Fruit fly (Drosophila melanogaster) whole organism, wandering third instar larva: Measurements from ENCODE around the gene MFS3.

Source experiments
- Abd-B ChIP-seq: fragments of >200 bp; optimal IDR thresholded peaks from 2 replicates; lab custom pipeline; 2017; ENCODE audit warnings: missing biosample characterization, missing genetic modification characterization
- CG9705 ChIP-seq: fragments of 200-800 bp; sonication (Bioruptor generic); optimal IDR thresholded peaks from 2 replicates; lab custom pipeline; 2018; ENCODE audit warnings: missing biosample characterization, mild to moderate bottlenecking, missing genetic modification characterization
- CrebA ChIP-seq: fragments of 200-800 bp; sonication (Bioruptor generic); optimal IDR thresholded peaks from 2 replicates; lab custom pipeline; 2016; ENCODE audit warnings: missing biosample characterization, mild to moderate bottlenecking, missing genetic modification characterization, borderline replicate concordance
- Dif ChIP-seq: fragments of 200-275, 200-300 bp; sonication (Bioruptor generic); optimal IDR thresholded peaks from 2 replicates; lab custom pipeline; 2018; ENCODE audit warnings: missing biosample characterization, missing genetic modification characterization; ENCODE audit not compliant: partially characterized antibody
- Jra ChIP-seq: sonication (Bioruptor generic); optimal IDR thresholded peaks from 2 replicates; lab custom pipeline; 2016; ENCODE audit warnings: missing biosample characterization, missing genetic modification characterization
- Myc ChIP-seq: fragments of >200 bp; optimal IDR thresholded peaks from 2 replicates; lab custom pipeline; 2017
- N ChIP-seq: fragments of >200 bp; optimal IDR thresholded peaks from 2 replicates; lab custom pipeline; 2018; ENCODE audit warnings: missing biosample characterization, missing external identifiers, missing genetic modification characterization
- Rel ChIP-seq, 2 experiments: fragments of 200-800 bp; sonication (Bioruptor generic) in 1 of 2; optimal IDR thresholded peaks; 2 replicates in 1 of 2; 3 replicates in 1 of 2; lab custom pipeline; 2016 to 2019; ENCODE audit warnings: mild to moderate bottlenecking in 2 of 2, missing biosample characterization in 2 of 2, missing genetic modification characterization in 2 of 2, moderate library complexity in 1 of 2
- h ChIP-seq: fragments of 200-800 bp; sonication (Bioruptor generic); optimal IDR thresholded peaks from 3 replicates; lab custom pipeline; 2016; ENCODE audit warnings: missing biosample characterization, mild to moderate bottlenecking, missing genetic modification characterization
- lola ChIP-seq: fragments of >200 bp; optimal IDR thresholded peaks from 2 replicates; lab custom pipeline; 2017; ENCODE audit warnings: missing biosample characterization, missing genetic modification characterization
- psq ChIP-seq: fragments of 200-800 bp; sonication (Bioruptor generic); optimal IDR thresholded peaks from 3 replicates; lab custom pipeline; 2017; ENCODE audit warnings: missing biosample characterization, mild to moderate bottlenecking, missing genetic modification characterization, moderate library complexity
- usp ChIP-seq: fragments of >200 bp; optimal IDR thresholded peaks from 2 replicates; lab custom pipeline; 2017; ENCODE audit warnings: missing biosample characterization, missing genetic modification characterization

DNA sequence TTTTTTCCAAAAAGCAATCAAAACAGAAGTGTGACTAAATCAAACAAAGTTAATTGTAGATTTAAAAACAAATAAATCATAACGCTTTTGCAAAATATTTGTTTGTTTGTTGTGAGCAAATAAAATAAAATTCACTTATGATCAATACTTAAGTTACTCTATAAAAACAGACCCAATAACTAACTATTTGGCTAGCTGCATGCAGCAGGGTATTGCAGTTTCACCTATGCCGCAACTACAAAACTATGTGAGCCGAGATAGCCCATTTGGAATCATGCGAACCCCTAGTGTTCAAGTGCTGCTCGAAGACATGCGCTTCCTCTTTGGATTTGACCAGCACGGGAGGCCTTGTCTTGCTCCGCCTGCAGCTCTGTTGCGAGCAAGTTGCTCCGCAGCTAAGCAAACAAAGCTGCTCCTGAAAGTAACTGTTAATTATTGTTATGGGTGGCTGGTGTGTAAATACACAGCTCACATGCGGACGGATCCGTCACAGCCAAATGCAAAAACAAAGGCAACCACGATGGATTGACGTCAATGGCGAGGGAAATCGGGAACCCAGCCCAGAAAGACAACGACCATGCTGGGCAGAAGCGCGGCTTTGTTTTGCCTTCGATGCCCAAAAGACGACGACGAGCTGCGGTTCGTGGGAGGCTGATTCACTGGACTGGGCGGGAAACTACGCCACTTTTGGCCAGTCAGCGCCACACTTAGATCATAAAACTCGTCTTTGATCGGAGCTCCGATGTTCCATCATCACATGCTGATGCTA lies 20.9 kb upstream of the MFS3 start:
- TF ChIP-seq CG9705 (GFP tag; lab: Kevin White, UChicago) (no peak), Dif (GFP tag; lab: Kevin White, UChicago) (no peak), lola (GFP tag; lab: Kevin White, UChicago) (no peak), CrebA (GFP tag; lab: Kevin White, UChicago) (no peak), usp (GFP tag; lab: Kevin White, UChicago) (no peak), psq (GFP tag; lab: Kevin White, UChicago) (no peak), Jra (GFP tag; lab: Kevin White, UChicago) (peak; percentile 37), Myc (lab: Kevin White, UChicago) (no peak), Rel (GFP tag; optimal IDR thresholded peaks at IDR 0.05; lab: Kevin White, UChicago) (no peak), Rel (tag; optimal IDR thresholded peaks at IDR 0.05; lab: Kevin White, UChicago) (no peak), Abd-B (no peak), N (no peak), h (peak; percentile 58)
